Worm (Caenorhabditis elegans) whole organism, L3 larva: Measurements from ENCODE around the gene F53F4.15.

ENCODE experiments used
- aly-2 ChIP-seq: fragments of 150-350 bp; optimal IDR thresholded peaks from 2 replicates; lab custom pipeline; 2014; ENCODE audit warnings: missing biosample characterization, missing genetic modification characterization
- ama-1 ChIP-seq: fragments of 150-350 bp; optimal IDR thresholded peaks from 2 replicates; lab custom pipeline; 2018
- daf-12 ChIP-seq: fragments of 150-350 bp; optimal IDR thresholded peaks from 2 replicates; lab custom pipeline; 2014; ENCODE audit warnings: missing biosample characterization, missing genetic modification reagents, missing genetic modification characterization
- egl-5 ChIP-seq: fragments of 150-350 bp; optimal IDR thresholded peaks from 2 replicates; lab custom pipeline; 2017; ENCODE audit warnings: missing biosample characterization, missing genetic modification reagents, missing genetic modification characterization, inconsistent platforms
- elt-1 ChIP-seq: fragments of 150-350 bp; optimal IDR thresholded peaks from 2 replicates; lab custom pipeline; 2014; ENCODE audit warnings: missing biosample characterization, missing genetic modification characterization
- elt-2 ChIP-seq: sonication (generic microtip); optimal IDR thresholded peaks from 2 replicates; lab custom pipeline; 2016; ENCODE audit warnings: missing genetic modification reagents, mild to moderate bottlenecking, missing genetic modification characterization, missing compliant biosample characterization
- fkh-2 ChIP-seq: fragments of 150-350 bp; optimal IDR thresholded peaks from 2 replicates; lab custom pipeline; 2014; ENCODE audit warnings: missing biosample characterization, missing genetic modification reagents, missing genetic modification characterization
- nhr-77 ChIP-seq: fragments of 150-350 bp; optimal IDR thresholded peaks from 2 replicates; lab custom pipeline; 2014; ENCODE audit warnings: missing biosample characterization, missing genetic modification characterization
- pha-4 ChIP-seq: fragments of 150-350 bp; optimal IDR thresholded peaks from 2 replicates; lab custom pipeline; 2014; ENCODE audit warnings: missing biosample characterization, missing genetic modification reagents, missing genetic modification characterization
- pqm-1 ChIP-seq: fragments of 150-350 bp; optimal IDR thresholded peaks from 2 replicates; lab custom pipeline; 2017; ENCODE audit warnings: missing biosample characterization, missing genetic modification characterization, inconsistent platforms
- snpc-4 ChIP-seq: fragments of 150-350 bp; optimal IDR thresholded peaks from 2 replicates; lab custom pipeline; 2014; ENCODE audit warnings: missing biosample characterization, missing genetic modification characterization
- unc-39 ChIP-seq: sonication (generic microtip); optimal IDR thresholded peaks from 4 replicates; lab custom pipeline; 2017; ENCODE audit warnings: missing biosample characterization, missing genetic modification characterization
- unc-62 ChIP-seq: fragments of 150-350 bp; sonication (generic microtip); optimal IDR thresholded peaks from 4 replicates; lab custom pipeline; 2014; ENCODE audit warnings: missing biosample characterization, missing genetic modification reagents, missing genetic modification characterization

- TF ChIP-seq elt-1 (tag; lab: Kevin White, UChicago) (peak; percentile 61), egl-5 (tag; lab: Kevin White, UChicago) (peak; percentile 70), fkh-2 (tag; lab: Kevin White, UChicago) (no peak), unc-39 (tag; lab: Kevin White, UChicago) (no peak), unc-62 (GFP tag; lab: Kevin White, UChicago) (peak; percentile 24), pqm-1 (tag; lab: Kevin White, UChicago) (peak; percentile 1), ama-1 (lab: Kevin White, UChicago) (peak; percentile 63), pha-4 (peak; percentile 83), aly-2 (tag; lab: Kevin White, UChicago) (no peak), daf-12 (tag; lab: Kevin White, UChicago) (no peak), snpc-4 (tag; lab: Kevin White, UChicago) (peak; percentile 37), elt-2 (tag; lab: Kevin White, UChicago) (peak; percentile 28), nhr-77 (no peak)
Measured at ce11 chrV:13655202-13655764, 34.5 kb downstream of the F53F4.15 start.
